Fruit fly (Drosophila melanogaster): ENCODE results near the gene ftz-f1.

The ftz-f1 gene

DNA sequence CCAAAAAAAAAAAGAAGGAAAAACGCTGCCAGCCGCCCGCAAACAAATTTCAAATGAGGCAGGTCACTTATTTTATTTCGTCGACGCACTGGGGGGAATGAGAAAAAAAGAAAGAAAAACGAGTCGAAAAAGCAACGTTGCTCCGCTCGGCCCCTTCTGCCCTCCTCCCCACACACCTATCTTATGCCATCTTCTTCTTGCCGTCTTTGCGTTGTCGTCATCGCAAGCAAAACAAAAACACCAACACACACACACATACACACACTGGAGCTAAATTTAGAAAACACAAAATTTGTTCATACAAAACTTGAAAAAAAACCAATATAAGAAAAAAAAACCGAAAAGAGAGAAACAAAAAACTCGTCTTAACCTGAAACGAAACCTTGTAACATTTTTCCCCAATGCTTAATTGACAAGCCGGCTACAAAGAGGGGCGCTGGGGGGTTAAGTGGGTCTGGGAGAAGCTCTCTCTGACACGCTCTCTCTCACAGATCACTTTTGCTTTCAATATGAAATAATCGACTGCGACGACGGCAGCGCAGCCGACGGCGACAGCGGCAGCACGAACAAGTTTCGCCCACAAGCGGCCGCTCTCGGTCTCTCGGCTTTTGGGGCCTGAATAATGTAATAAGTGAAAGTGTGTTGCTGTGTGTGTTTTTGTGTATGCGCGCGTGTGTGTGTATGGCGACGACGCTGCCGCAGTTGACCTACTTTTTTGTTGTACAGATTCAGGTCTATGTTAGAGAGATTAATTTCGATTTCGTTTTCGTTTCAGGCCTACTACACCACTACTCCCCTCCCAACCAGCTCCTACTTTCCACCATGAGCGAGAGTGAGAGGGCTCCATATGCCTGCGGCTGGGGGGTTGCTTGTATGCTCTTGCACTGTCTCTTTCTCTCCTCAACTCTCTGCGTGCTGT, 29.8 kb downstream of the ftz-f1 start (continued):
- TF ChIP-seq lz (GFP tag; optimal IDR thresholded peaks at IDR 0.05) (peak; percentile 2), CG6808 (GFP tag; optimal IDR thresholded peaks at IDR 0.05) (peak; percentile 76), fd85E (GFP tag; optimal IDR thresholded peaks at IDR 0.05) (peak; percentile 46), svp (GFP tag) (peak; percentile 83), Hr39 (GFP tag; optimal IDR thresholded peaks at IDR 0.05) (peak; percentile 10), Met (GFP tag; optimal IDR thresholded peaks at IDR 0.05) (peak; percentile 39), CG11294 (GFP tag; IDR thresholded peaks at IDR 0.05) (peak; percentile 33; the same call in 1 of the 2 replicates), Sox14 (GFP tag; optimal IDR thresholded peaks at IDR 0.05) (peak; percentile 68), Ets96B (tag; optimal IDR thresholded peaks at IDR 0.05) (no peak), CG10669 (GFP tag; optimal IDR thresholded peaks at IDR 0.05) (peak; percentile 42), CG11902 (GFP tag; optimal IDR thresholded peaks at IDR 0.05) (no peak), CG6792 (GFP tag; optimal IDR thresholded peaks at IDR 0.05) (peak; percentile 22), achi (GFP tag; optimal IDR thresholded peaks at IDR 0.05) (peak; percentile 54), CG11762 (GFP tag; optimal IDR thresholded peaks at IDR 0.05; ENCODE audit: insufficient read depth) (peak; percentile 1), fkh (GFP tag; optimal IDR thresholded peaks at IDR 0.05) (peak; percentile 84), CG4318 (GFP tag; optimal IDR thresholded peaks at IDR 0.05) (no peak), CG16779 (tag; optimal IDR thresholded peaks at IDR 0.05) (peak; percentile 63), CG15336 (GFP tag; IDR thresholded peaks at IDR 0.05) (peak; percentile 85), dac (GFP tag; optimal IDR thresholded peaks at IDR 0.05) (peak; percentile 33), CG32006 (GFP tag; optimal IDR thresholded peaks at IDR 0.05) (peak; percentile 42), CG7368 (GFP tag; optimal IDR thresholded peaks at IDR 0.05) (peak; percentile 40), esn (GFP tag; optimal IDR thresholded peaks at IDR 0.05) (peak; percentile 57), spab (GFP tag; optimal IDR thresholded peaks at IDR 0.05) (peak; percentile 44), Hr4 (GFP tag; optimal IDR thresholded peaks at IDR 0.05) (peak; percentile 33), CG9139 (GFP tag; optimal IDR thresholded peaks at IDR 0.05) (peak; percentile 48), CG10631 (GFP tag; optimal IDR thresholded peaks at IDR 0.05) (peak; percentile 0), CG3919 (GFP tag; optimal IDR thresholded peaks at IDR 0.05) (peak; percentile 54), CG8119 (GFP tag; IDR thresholded peaks at IDR 0.05) (peak; percentile 85), net (GFP tag; optimal IDR thresholded peaks at IDR 0.05) (peak; percentile 78), CG31627 (GFP tag; optimal IDR thresholded peaks at IDR 0.05) (peak; percentile 3), Lpt (GFP tag; optimal IDR thresholded peaks at IDR 0.05) (peak; percentile 64), Hr38 (GFP tag; optimal IDR thresholded peaks at IDR 0.05) (no peak)

DNA sequence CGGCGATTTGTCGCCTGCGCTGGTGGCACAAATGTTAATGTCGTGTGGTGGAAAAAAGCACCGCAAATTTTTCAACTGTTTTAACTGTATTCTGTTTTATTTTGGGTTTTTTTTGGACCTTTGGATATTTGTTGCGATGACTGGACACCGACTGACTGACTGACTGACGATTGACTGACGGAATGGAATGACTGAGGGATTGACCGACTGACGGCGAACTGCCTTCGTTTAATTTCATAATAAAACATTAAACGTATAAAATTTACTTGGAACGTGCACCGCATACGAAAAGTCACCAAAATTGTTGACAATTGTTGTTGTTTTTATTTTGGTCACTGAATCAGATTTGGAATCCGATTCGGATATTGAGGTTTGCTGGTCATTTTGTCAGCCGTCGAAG, 31.3 kb downstream of the ftz-f1 start:
- TF ChIP-seq svp (GFP tag) (no peak), Hr38 (GFP tag; optimal IDR thresholded peaks at IDR 0.05) (no peak), Met (GFP tag; optimal IDR thresholded peaks at IDR 0.05) (no peak), eg (GFP tag; IDR thresholded peaks at IDR 0.05) (no peak), Lpt (GFP tag; optimal IDR thresholded peaks at IDR 0.05) (no peak)

DNA sequence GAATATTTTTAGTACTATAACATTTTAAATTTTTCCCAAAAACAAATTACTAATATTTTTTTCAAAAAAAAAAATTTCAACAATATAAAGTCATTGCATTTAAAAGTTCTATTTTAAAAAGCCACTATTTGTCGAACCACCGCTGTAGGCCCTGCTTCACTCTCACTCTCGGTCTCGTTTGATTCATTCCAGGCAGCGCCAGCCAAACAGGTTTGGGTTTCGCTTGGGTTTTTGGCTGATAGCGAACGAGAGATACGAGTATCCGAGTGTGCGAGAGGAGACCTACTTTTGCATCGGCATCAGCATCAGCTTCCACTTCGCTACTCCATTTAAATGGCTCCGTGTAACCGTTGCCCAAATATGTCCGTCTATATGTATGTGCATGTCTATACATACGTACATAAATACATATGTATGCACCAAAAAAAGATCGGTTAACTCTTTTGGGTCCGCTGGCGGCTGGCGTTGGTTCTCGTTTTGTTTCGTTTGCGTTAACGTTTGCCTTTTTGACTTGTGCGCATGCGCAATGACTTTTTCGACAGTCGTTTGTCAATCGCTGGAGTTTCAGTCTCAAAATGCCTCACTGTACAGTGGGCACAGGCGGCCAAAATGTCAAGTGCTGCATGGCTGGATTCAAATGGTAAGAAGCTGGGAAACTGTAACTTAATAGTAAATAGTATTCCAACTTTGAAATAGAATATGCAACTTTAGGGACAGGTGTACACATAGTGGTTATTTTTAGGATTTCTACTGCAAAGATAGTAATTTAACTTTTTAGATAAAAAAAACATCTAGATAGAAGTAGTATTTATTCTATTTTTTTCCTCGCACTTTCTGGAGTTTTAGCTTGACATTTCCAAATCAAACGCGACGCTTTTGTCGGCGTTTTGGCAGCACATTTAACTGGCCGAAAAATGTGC, 32.1 kb downstream of the ftz-f1 start:
- TF ChIP-seq CG6276 (GFP tag; optimal IDR thresholded peaks at IDR 0.05) = peak; percentile 52
- TF ChIP-seq Blimp-1 (GFP tag; optimal IDR thresholded peaks at IDR 0.05) = peak; percentile 94
- no peak for TF ChIP-seq CG10631 (GFP tag; optimal IDR thresholded peaks at IDR 0.05)
- TF ChIP-seq Eip78C (GFP tag) = peak; percentile 85
- TF ChIP-seq Eip93F (GFP tag; optimal IDR thresholded peaks at IDR 0.05) = no peak
- no peak for TF ChIP-seq CG16779 (tag; optimal IDR thresholded peaks at IDR 0.05)
- TF ChIP-seq dac (GFP tag; optimal IDR thresholded peaks at IDR 0.05) = no peak
- no peak for TF ChIP-seq CG4318 (GFP tag; optimal IDR thresholded peaks at IDR 0.05)
- TF ChIP-seq OdsH (GFP tag; optimal IDR thresholded peaks at IDR 0.05) = peak; percentile 61
- TF ChIP-seq spab (GFP tag; optimal IDR thresholded peaks at IDR 0.05) = no peak
- no peak for TF ChIP-seq CG6854 (GFP tag; optimal IDR thresholded peaks at IDR 0.05)
- peak; percentile 46 for TF ChIP-seq CG31627 (GFP tag; optimal IDR thresholded peaks at IDR 0.05)
- TF ChIP-seq CG32006 (GFP tag; optimal IDR thresholded peaks at IDR 0.05) = peak; percentile 55
- TF ChIP-seq esn (GFP tag; optimal IDR thresholded peaks at IDR 0.05) = peak; percentile 57
- TF ChIP-seq achi (GFP tag; optimal IDR thresholded peaks at IDR 0.05) = peak; percentile 45
- TF ChIP-seq dsx (GFP tag; optimal IDR thresholded peaks at IDR 0.05; ENCODE audit: poor library complexity, severe bottlenecking) = no peak
- TF ChIP-seq CG6808 (GFP tag; optimal IDR thresholded peaks at IDR 0.05) = no peak
- TF ChIP-seq Met (GFP tag; optimal IDR thresholded peaks at IDR 0.05) = peak; percentile 47
- no peak for TF ChIP-seq CG3032 (tag; optimal IDR thresholded peaks at IDR 0.05)
- TF ChIP-seq svp (GFP tag) = peak; percentile 82
- TF ChIP-seq CG8319 (GFP tag; optimal IDR thresholded peaks at IDR 0.05) = no peak
- no peak for TF ChIP-seq CG7368 (GFP tag; optimal IDR thresholded peaks at IDR 0.05)
- no peak for TF ChIP-seq vri (GFP tag; optimal IDR thresholded peaks at IDR 0.05)

Data from whole organism, prepupa.